Worm (Caenorhabditis elegans): ENCODE data around the gene srz-25.

Gene srz-25

DNA sequence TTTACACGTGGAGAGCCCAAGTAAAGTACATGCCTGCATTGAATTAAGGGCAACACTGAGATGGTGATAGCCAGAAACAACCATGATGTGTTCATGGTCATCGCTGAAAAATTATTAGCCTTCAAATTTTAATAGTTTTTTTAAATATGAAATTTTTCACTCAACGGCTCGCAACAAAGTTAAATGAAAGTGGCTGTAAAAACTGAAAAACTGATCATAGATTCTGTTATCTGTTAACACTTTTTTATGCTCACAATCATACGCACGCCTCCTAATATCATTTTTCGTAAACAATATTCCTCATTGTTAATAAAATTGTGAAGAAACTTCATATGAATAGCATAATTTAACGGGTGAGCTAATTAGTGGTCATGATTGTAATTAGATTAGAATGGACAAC, 9.0 kb upstream of the srz-25 start, which contains the start of gene C18D4.4:
Gene C18D4.4 (minus strand): TSS at position 101 of the 400 bp plus-strand sequence.
- TF ChIP-seq flt-1 (GFP tag; IDR thresholded peaks at IDR 0.05) (no peak), ztf-29 (GFP tag; IDR thresholded peaks at IDR 0.05) (no peak), T22C8.4 (GFP tag; IDR thresholded peaks at IDR 0.05) (no peak), med-1 (GFP tag; optimal IDR thresholded peaks at IDR 0.05; ENCODE audit: insufficient read depth) (no peak), cog-1 (tag; optimal IDR thresholded peaks at IDR 0.05) (no peak), ref-1 (GFP tag; conservative IDR thresholded peaks at IDR 0.05) (no peak), klf-2 (GFP tag; conservative IDR thresholded peaks at IDR 0.05) (no peak), tab-1 (GFP tag; IDR thresholded peaks at IDR 0.05) (no peak), ztf-23 (GFP tag; IDR thresholded peaks at IDR 0.05) (no peak)

DNA sequence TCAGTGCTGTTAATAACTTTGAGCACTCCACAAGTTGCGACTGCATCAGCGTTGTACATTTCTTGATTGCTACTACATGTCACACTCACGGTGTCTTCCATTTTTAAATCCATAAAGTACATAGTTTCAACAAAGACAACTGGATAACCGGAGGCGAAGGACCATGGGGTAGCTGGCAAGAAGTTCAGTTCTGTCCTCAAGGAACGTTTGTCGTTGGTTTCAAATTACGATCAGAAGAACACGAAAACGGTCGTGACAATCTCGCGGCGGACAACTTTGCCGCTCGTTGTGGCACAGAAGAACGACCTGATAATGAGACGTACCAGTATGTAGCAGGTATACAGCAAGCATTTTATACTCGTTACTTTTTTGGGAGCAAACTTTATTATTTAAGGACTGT, 7.7 kb upstream of the srz-25 start, which contains the start of gene C18D4.3:
Gene C18D4.3 (minus strand): TSS at position 101 of the 400 bp plus-strand sequence.
- TF ChIP-seq ref-1 (GFP tag; conservative IDR thresholded peaks at IDR 0.05) (no peak), klf-2 (GFP tag; conservative IDR thresholded peaks at IDR 0.05) (no peak), ztf-23 (GFP tag; IDR thresholded peaks at IDR 0.05) (no peak), flt-1 (GFP tag; IDR thresholded peaks at IDR 0.05) (no peak), T22C8.4 (GFP tag; IDR thresholded peaks at IDR 0.05) (no peak), cog-1 (tag; optimal IDR thresholded peaks at IDR 0.05) (no peak), ztf-29 (GFP tag; IDR thresholded peaks at IDR 0.05) (no peak)

DNA sequence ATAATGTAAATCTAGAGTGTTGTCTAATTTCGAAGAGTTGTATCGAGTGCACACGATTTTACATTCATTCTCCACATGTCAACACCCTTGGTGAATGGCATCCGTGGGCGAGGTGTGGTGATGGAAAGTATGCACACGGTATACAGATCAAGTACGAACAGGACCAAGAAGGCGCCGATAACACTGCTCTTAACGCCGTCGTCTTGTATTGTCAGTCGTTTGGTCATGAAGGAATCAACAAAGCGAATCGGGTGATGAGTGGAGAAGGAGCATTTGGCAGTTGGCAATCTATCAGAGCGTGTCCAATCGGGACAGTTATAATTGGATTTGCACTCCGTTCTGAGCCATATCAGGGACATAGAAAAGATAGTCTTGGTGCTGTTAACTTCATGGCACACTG, 7.2 kb upstream of the srz-25 start:
- no peak for TF ChIP-seq cog-1 (tag; optimal IDR thresholded peaks at IDR 0.05)
- TF ChIP-seq flt-1 (GFP tag; IDR thresholded peaks at IDR 0.05): no peak
- no peak for TF ChIP-seq ztf-29 (GFP tag; IDR thresholded peaks at IDR 0.05)
- no peak for TF ChIP-seq T22C8.4 (GFP tag; IDR thresholded peaks at IDR 0.05)
- TF ChIP-seq klf-2 (GFP tag; conservative IDR thresholded peaks at IDR 0.05): no peak
- no peak for TF ChIP-seq ztf-23 (GFP tag; IDR thresholded peaks at IDR 0.05)
- TF ChIP-seq ref-1 (GFP tag; conservative IDR thresholded peaks at IDR 0.05): no peak
- no peak for TF ChIP-seq tab-1 (GFP tag; IDR thresholded peaks at IDR 0.05)
- TF ChIP-seq med-1 (GFP tag; optimal IDR thresholded peaks at IDR 0.05; ENCODE audit: insufficient read depth): no peak

DNA sequence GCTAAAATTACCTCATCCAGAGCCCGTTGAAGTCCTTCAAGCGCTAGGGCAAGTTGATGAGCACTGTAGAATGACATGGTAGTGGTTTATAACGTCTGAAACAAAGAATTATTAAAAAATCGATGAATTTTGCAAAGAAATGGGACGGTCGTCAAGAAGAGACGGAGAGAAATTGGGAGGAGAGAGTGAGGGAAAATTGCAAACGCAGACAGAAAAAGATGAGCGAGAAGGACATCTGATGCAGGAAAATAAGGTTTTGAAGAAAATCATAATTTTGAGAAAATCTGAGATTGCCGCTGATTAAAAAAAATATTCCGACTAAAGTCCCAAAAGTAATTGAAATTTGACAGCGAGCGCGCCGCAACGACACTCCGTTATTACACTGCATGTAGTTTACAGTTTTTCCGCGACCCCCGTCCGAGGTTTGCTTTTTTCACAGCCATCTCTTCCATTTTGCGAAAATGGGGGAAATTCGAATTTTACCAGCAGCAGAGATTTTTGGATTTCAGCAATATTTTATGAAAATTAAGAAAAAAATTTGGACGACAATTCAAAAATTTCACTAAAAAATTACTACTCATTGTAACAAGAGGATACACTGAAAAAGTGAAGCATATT, 2.0 kb upstream of the srz-25 start, which contains the start of gene C18D4.6:
Gene C18D4.6 (minus strand): TSS at position 97 of the 618 bp plus-strand sequence.
- TF ChIP-seq klf-2 (GFP tag; conservative IDR thresholded peaks at IDR 0.05): no peak
- TF ChIP-seq ztf-29 (GFP tag; IDR thresholded peaks at IDR 0.05): no peak
- TF ChIP-seq T22C8.4 (GFP tag; IDR thresholded peaks at IDR 0.05): no peak
- TF ChIP-seq ref-1 (GFP tag; conservative IDR thresholded peaks at IDR 0.05): no peak
- TF ChIP-seq tab-1 (GFP tag; IDR thresholded peaks at IDR 0.05): no peak
- no peak for TF ChIP-seq cog-1 (tag; optimal IDR thresholded peaks at IDR 0.05)
- no peak for TF ChIP-seq flt-1 (GFP tag; IDR thresholded peaks at IDR 0.05)
- no peak for TF ChIP-seq ztf-23 (GFP tag; IDR thresholded peaks at IDR 0.05)
- no peak for TF ChIP-seq med-1 (GFP tag; optimal IDR thresholded peaks at IDR 0.05; ENCODE audit: insufficient read depth)

DNA sequence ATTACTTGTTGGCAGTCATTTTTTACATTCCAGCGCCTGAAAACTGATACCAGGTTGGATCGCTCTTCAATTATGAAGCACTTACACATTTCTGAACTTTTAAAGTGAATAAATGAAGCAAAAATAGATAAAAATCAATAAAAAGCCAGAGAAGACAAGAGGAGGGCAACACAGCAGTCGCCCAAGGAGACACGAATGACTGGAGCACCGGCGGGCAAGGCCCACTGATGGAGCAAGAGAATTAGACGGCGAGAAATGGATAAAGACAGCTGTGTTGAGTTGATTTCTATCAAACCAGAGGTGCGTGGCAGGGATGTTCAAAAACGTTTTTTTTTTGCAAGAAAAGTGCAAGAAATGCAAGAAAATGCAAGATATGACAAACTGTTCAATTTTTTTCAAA, 1.1 kb upstream of the srz-25 start:
- no peak for TF ChIP-seq klf-2 (GFP tag; conservative IDR thresholded peaks at IDR 0.05)
- TF ChIP-seq cog-1 (tag; optimal IDR thresholded peaks at IDR 0.05): no peak
- no peak for TF ChIP-seq ref-1 (GFP tag; conservative IDR thresholded peaks at IDR 0.05)
- no peak for TF ChIP-seq tab-1 (GFP tag; IDR thresholded peaks at IDR 0.05)
- TF ChIP-seq ztf-29 (GFP tag; IDR thresholded peaks at IDR 0.05): no peak
- no peak for TF ChIP-seq flt-1 (GFP tag; IDR thresholded peaks at IDR 0.05)
- TF ChIP-seq T22C8.4 (GFP tag; IDR thresholded peaks at IDR 0.05): no peak
- TF ChIP-seq ztf-23 (GFP tag; IDR thresholded peaks at IDR 0.05): no peak
- no peak for TF ChIP-seq med-1 (GFP tag; optimal IDR thresholded peaks at IDR 0.05; ENCODE audit: insufficient read depth)

DNA sequence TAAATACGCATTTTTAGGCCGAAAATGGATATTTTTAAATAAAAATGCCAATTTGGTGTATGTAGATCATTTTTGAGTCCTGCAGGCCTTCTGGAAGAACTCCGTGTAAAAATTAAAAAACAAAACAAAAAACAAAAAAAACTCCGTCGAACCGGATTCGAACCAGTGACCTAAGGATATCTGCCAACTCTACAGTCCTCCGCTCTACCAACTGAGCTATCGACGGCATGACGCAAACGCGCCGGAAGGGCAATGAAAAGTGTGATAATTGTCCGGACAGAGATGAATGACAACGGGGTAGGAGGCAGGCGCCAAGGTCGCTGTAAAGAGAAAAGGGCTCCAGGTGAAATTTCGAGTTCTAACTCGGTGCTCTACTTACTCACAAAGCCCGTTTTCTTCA, 1.9 kb downstream of the srz-25 start:
- TF ChIP-seq flt-1 (GFP tag; IDR thresholded peaks at IDR 0.05) (peak; percentile 59; the same call in 1 of the 2 replicates), tab-1 (GFP tag; IDR thresholded peaks at IDR 0.05) (0 out of 2 replicates have a peak, but pooled peaks have one; percentile 65), cog-1 (tag; optimal IDR thresholded peaks at IDR 0.05) (no peak), ztf-23 (GFP tag; IDR thresholded peaks at IDR 0.05) (peak; percentile 53; the same call in 1 of the 2 replicates), ztf-29 (GFP tag; IDR thresholded peaks at IDR 0.05) (no peak), klf-2 (GFP tag; conservative IDR thresholded peaks at IDR 0.05) (peak; percentile 57)

DNA sequence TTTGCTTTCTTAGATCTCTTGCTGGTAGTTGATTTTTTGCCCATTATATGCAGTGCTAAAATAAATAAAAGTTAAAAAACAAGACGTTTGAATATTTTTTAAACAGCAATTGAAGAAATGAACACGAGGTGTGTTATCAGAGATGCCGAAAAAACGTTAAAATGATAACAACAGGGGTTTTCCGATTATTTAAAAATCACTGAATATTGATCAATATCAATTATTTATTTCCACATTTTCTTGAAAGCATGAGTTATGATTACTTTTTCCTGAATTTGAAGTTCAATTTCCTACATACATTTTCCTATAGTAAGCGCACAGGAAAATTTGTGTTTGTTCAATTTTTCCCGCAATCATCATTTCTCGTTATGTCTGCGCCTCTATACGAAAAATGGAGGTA, 6.5 kb downstream of the srz-25 start:
- TF ChIP-seq flt-1 (GFP tag; IDR thresholded peaks at IDR 0.05): no peak
- TF ChIP-seq ref-1 (GFP tag; conservative IDR thresholded peaks at IDR 0.05): no peak
- no peak for TF ChIP-seq ztf-29 (GFP tag; IDR thresholded peaks at IDR 0.05)
- TF ChIP-seq T22C8.4 (GFP tag; IDR thresholded peaks at IDR 0.05): no peak
- no peak for TF ChIP-seq med-1 (GFP tag; optimal IDR thresholded peaks at IDR 0.05; ENCODE audit: insufficient read depth)
- no peak for TF ChIP-seq tab-1 (GFP tag; IDR thresholded peaks at IDR 0.05)
- no peak for TF ChIP-seq ztf-23 (GFP tag; IDR thresholded peaks at IDR 0.05)
- no peak for TF ChIP-seq cog-1 (tag; optimal IDR thresholded peaks at IDR 0.05)
- TF ChIP-seq klf-2 (GFP tag; conservative IDR thresholded peaks at IDR 0.05): no peak

DNA sequence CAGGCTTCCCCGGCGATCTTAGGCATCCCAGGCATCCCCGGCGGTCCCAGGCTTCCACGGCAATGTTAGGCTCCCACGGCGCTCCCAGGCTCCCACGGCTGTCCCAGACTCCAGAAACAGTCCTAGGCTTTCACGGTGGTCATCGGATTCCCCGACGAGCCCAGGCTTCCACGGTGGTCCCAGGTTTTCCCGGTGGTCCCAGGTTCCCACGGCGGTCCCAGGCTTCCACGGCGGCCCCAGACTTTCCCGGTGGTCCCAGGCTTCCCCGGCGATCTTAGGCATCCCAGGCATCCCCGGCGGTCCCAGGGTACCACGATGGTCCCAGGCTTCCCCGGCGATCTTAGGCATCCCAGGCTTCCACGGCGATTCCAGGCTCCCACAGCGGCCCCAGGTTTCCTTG, 8.2 kb downstream of the srz-25 start:
- no peak for TF ChIP-seq ztf-29 (GFP tag; IDR thresholded peaks at IDR 0.05)
- no peak for TF ChIP-seq cog-1 (tag; optimal IDR thresholded peaks at IDR 0.05)
- TF ChIP-seq tab-1 (GFP tag; IDR thresholded peaks at IDR 0.05): no peak
- TF ChIP-seq klf-2 (GFP tag; conservative IDR thresholded peaks at IDR 0.05): no peak
- TF ChIP-seq flt-1 (GFP tag; IDR thresholded peaks at IDR 0.05): no peak
- TF ChIP-seq ztf-23 (GFP tag; IDR thresholded peaks at IDR 0.05): no peak
- TF ChIP-seq T22C8.4 (GFP tag; IDR thresholded peaks at IDR 0.05): no peak
- no peak for TF ChIP-seq med-1 (GFP tag; optimal IDR thresholded peaks at IDR 0.05; ENCODE audit: insufficient read depth)
- no peak for TF ChIP-seq ref-1 (GFP tag; conservative IDR thresholded peaks at IDR 0.05)

DNA sequence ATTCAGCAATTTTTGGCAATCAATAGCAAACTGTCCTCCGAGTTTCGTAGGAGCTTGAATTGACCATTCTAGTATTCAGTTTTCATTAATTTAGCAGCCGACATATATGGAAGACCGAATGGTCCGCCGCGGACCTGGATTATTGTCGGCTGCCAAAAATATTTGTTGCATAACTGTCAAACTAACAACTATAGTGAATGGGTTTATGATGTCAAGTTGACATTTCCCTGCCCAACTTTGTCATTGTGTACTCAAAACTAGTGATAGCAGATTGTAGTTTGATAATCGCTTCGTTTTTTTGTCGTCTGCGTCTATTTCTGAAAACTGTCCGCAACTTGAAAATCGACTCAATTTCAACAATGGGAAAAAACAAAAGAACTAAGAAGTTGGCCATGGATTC, 9.0 kb downstream of the srz-25 start, which contains the start of gene fbxa-176:
Gene fbxa-176 (plus strand): TSS at position 314 of the 400 bp plus-strand sequence.
- TF ChIP-seq med-1 (GFP tag; optimal IDR thresholded peaks at IDR 0.05; ENCODE audit: insufficient read depth) (no peak), flt-1 (GFP tag; IDR thresholded peaks at IDR 0.05) (no peak), ztf-23 (GFP tag; IDR thresholded peaks at IDR 0.05) (no peak), ref-1 (GFP tag; conservative IDR thresholded peaks at IDR 0.05) (no peak), klf-2 (GFP tag; conservative IDR thresholded peaks at IDR 0.05) (no peak)
